Fruit fly (Drosophila melanogaster) whole organism: Measurements from ENCODE around the gene CG6409.
A peak's percentile ranks its signal among the peaks of the same experiment; 100 is the strongest.

Experiments used
- CG8478 ChIP-seq: fragments of >200 bp; optimal IDR thresholded peaks from 2 replicates; lab custom pipeline; 2018; ENCODE audit warnings: inconsistent platforms
- Dll ChIP-seq: fragments of >200 bp; optimal IDR thresholded peaks from 2 replicates; lab custom pipeline; 2017
- EcR ChIP-seq, 2 experiments: fragments of >200 bp; optimal IDR thresholded peaks; 2 replicates each; lab custom pipeline; 2017; ENCODE audit warnings: missing biosample characterization in 2 of 2, missing genetic modification characterization in 2 of 2, missing genetic modification reagents in 2 of 2
- pan ChIP-seq: fragments of >200 bp; optimal IDR thresholded peaks from 2 replicates; lab custom pipeline; 2017
- psq ChIP-seq: fragments of >200 bp; optimal IDR thresholded peaks from 2 replicates; lab custom pipeline; 2017
- usp ChIP-seq: fragments of >200 bp; optimal IDR thresholded peaks from 2 replicates; lab custom pipeline; 2017; ENCODE audit warnings: missing biosample characterization, missing genetic modification characterization, mixed read lengths

Gene CG6409

DNA sequence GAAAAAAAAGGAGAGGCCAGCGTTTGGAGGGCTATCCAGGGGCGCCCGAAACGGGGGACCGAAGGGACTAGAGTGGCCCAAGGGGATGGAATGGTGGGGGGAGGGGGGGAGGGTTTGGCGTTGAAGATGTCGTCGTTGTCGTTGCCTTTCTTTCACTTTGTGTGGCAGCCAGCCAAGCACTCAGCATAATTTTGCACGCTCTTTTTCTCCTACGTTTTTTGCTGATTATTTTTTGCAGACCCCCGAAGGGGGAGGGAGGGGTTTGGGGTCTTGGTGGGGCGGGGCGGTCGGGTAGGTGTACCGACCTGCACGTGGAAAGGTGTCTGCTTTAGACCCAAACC is 29.1 kb downstream of the CG6409 start:
- peak in 1 of 2 experiments; percentile 19 for TF ChIP-seq EcR (GFP tag; optimal IDR thresholded peaks at IDR 0.05; lab: Kevin White, UChicago)
- TF ChIP-seq pan (lab: Kevin White, UChicago): no peak

DNA sequence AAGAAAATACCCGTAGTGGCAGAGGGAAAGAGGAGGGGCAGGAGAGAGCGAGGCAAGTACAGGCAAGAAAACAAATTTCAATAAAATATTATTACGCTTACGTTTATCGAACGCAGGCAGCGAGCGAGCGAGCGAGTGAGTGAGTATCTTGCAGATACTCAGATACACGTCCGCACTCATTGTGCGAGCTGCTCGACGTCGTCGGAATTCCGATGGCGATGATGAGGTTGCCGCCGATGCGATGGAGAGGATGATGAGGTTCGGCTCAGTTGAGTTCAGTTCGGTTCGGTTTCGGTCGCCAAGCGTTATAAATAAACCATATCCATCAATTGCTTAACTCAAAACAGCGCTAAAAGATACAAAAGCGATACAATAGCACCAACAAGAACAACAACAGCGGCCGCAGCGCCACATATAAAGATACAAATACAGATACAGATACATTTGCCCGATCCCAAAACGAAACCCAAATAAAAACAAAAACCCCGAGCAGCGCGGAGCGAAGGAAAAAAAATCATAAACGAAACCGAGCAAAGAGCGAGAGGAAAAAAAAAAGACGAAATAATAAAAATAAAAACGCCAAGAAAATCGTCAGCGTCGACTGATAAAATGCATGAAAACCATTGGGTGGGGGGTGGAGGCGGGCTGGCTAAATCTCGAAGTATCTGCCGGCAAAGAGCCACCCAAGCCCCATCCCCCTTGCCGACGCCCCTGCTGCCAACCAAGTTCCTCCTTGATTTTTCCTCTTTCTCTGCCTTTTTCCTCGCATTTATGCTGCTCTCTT is 29.6 kb downstream of the CG6409 start:
- no peak for TF ChIP-seq CG8478 (lab: Kevin White, UChicago)
- no peak for TF ChIP-seq psq
- no peak for TF ChIP-seq pan (lab: Kevin White, UChicago)
- TF ChIP-seq EcR (GFP tag; optimal IDR thresholded peaks at IDR 0.05; lab: Kevin White, UChicago): peak in 1 of 2 experiments; percentile 22
- TF ChIP-seq usp (GFP tag; lab: Kevin White, UChicago): no peak
- TF ChIP-seq Dll (lab: Kevin White, UChicago): no peak

DNA sequence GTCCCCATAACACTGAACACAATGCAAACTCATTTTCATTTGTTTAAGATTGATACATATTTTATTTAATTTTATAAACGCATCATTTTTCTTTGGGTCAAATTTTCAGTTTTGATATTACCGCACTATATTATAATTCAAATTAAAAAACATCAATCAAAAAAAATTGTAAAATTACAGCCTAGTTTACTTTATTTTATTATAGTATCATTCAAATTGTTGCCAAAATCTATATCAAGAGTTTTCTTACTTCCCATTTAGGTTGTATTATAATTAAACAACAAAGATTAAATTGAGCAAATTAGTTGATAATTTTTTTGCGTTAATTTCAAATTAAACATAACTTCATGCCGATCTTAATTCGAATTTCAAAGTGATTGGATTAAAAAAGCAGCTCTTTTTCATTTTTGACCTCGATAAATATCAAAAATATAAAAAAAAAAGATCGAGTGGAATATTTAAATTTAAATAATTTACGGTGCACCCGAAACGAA is 30.3 kb downstream of the CG6409 start:
- TF ChIP-seq EcR (GFP tag; optimal IDR thresholded peaks at IDR 0.05; lab: Kevin White, UChicago) (no peak), CG8478 (lab: Kevin White, UChicago) (no peak), psq (no peak), pan (lab: Kevin White, UChicago) (no peak), usp (GFP tag; lab: Kevin White, UChicago) (no peak), Dll (lab: Kevin White, UChicago) (no peak)

DNA sequence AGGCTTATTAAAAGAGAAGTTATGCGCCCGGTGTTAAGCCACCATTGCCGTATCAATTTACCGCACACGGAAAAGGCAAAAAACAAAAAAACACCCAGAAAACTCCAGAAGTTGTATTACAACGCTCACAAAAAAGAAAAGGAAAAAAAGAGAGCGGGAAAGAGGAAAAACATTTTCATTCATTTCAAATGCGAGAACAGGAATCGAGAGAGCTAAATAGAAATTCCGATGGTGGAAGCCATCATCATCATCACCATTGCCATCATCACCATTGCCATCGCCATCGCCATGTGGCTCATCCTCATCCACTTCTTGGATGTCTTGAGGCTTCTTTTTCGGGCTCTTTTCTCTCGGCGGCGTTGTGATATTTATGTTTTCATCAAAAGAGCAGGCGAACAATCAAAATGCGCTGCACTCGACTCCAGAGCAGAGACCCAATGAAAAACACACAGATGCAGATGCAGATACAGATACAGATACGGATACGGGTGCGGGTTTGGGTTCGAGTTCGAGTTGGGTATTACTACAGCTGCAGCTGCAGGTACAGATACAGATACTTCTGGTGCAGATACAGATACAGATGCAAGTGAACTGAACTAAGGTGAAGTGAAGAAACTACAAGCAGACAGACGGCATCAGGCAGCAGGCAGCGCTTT is 31.0 kb downstream of the CG6409 start:
- TF ChIP-seq EcR (GFP tag; optimal IDR thresholded peaks at IDR 0.05; lab: Kevin White, UChicago): peak in 1 of 2 experiments; percentile 63
- no peak for TF ChIP-seq CG8478 (lab: Kevin White, UChicago)

DNA sequence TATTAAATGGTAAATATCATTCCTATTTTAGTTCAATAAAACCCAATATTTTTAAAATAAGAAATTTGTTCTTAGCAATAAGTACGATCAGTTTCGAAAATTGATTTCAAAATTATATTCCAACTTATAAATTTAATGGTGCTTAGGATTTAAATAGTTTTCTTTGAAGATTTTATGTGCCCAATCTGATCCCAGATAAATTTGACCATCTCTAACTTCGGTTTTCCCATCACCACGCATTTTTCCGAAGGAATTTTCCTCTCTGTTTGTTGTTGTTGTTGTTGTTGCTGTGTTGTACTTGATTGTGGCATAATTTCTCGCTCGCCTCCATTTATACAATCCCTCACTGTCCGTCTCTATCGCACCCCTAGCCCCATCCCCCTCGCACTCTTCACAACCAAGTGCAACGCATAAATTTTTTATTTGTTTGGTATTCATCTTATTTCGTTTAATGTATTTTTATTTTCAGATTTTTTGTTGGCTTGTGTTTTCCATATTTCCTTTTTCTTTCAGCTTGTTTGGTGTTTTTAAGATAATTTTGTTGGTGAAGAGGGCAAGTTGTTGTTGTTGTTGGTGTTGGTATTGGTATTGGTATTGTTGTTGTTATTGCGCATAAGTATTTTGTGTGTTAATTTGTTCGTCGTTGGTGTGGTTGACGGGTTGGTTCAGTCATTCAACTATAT is 32.4 kb downstream of the CG6409 start:
- TF ChIP-seq psq: no peak
- no peak for TF ChIP-seq EcR (GFP tag; optimal IDR thresholded peaks at IDR 0.05; lab: Kevin White, UChicago)
- TF ChIP-seq CG8478 (lab: Kevin White, UChicago): no peak
- TF ChIP-seq Dll (lab: Kevin White, UChicago): no peak
- no peak for TF ChIP-seq usp (GFP tag; lab: Kevin White, UChicago)
- no peak for TF ChIP-seq pan (lab: Kevin White, UChicago)

DNA sequence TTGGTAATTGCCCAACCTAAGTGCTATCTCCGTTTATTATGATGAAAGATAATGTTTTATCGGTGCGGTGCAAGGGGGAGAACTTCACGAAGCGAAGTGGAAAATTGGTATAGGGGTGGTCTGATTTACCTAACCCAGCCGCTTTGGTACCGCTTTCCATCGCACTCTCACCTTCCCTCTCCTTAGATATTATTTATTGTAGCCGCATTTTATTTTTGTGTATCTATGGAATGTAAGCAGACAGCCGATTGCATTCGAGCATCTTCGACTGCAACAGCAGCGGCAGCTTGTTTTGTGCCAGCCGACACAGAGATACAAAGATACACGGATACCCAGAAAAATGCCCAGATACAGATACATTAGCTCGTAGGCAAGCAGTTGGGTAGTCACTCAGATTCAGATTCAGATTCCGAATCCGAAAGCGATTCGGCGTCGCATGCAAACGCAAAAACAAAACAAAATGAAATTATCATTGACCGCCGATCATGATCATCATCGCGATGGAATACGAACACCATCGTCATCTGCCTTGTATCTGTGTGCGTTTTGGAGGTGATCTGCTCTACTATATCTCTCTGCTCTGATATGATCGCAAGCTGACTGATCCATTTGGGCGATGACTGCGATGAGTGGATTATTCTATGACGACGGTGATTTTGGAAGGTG is 33.3 kb downstream of the CG6409 start:
- TF ChIP-seq Dll (lab: Kevin White, UChicago) (no peak), usp (GFP tag; lab: Kevin White, UChicago) (no peak), psq (no peak), pan (lab: Kevin White, UChicago) (no peak), EcR (GFP tag; optimal IDR thresholded peaks at IDR 0.05; lab: Kevin White, UChicago) (no peak), CG8478 (lab: Kevin White, UChicago) (no peak)

DNA sequence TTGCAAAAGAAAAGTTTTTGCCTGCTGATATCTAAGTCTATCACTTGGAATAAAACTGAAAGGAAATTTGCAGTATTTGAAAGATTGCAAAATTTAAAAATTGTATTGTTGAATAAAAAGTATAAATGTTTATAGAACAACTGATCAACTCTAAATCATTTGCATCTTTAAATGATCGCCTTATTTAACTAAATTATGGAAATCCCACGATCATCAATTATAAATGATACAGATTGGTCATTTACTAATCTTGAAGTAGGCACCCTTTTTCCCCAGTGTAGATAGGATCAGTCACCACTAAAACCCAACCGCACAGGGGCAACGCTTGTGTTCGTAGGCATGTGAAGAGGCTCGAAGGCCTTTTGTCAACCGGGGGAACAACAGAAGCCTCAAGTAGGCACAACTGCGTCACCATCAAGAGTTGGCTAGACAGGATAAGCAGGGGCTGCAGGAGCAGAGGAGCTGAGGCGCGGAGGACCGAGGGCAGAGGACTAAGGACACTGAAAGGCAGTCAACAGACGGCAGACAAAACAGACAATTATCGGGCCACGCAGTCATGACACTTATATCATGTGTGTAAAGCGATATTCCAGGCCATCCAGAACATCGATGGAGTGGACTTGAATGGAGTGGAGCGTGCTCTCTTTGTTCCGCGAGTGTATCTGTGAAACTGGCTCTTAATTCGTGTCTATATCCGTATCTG is 34.2 kb downstream of the CG6409 start:
- no peak for TF ChIP-seq usp (GFP tag; lab: Kevin White, UChicago)
- TF ChIP-seq pan (lab: Kevin White, UChicago): peak; percentile 26
- no peak for TF ChIP-seq CG8478 (lab: Kevin White, UChicago)
- no peak for TF ChIP-seq EcR (GFP tag; optimal IDR thresholded peaks at IDR 0.05; lab: Kevin White, UChicago)

DNA sequence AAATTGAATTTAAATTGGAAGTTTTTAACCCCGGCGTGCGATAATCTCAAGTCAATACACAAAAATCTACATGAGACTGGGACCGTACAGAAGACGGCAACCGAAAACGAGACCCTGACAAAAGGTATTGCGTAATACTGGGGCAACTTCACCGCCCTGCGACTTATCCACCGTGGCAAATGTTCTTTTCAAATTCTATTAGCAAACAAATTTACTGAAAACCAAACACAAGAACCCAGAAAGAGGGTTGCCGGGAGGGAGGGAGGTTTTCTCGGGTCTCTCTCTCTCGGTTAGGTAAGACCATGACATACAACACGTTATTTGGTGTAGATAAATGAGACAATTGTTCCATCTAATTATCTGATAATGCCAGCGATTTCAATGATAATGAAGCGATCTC is 36.4 kb downstream of the CG6409 start:
- no peak for TF ChIP-seq EcR (GFP tag; optimal IDR thresholded peaks at IDR 0.05; lab: Kevin White, UChicago)
- no peak for TF ChIP-seq Dll (lab: Kevin White, UChicago)

DNA sequence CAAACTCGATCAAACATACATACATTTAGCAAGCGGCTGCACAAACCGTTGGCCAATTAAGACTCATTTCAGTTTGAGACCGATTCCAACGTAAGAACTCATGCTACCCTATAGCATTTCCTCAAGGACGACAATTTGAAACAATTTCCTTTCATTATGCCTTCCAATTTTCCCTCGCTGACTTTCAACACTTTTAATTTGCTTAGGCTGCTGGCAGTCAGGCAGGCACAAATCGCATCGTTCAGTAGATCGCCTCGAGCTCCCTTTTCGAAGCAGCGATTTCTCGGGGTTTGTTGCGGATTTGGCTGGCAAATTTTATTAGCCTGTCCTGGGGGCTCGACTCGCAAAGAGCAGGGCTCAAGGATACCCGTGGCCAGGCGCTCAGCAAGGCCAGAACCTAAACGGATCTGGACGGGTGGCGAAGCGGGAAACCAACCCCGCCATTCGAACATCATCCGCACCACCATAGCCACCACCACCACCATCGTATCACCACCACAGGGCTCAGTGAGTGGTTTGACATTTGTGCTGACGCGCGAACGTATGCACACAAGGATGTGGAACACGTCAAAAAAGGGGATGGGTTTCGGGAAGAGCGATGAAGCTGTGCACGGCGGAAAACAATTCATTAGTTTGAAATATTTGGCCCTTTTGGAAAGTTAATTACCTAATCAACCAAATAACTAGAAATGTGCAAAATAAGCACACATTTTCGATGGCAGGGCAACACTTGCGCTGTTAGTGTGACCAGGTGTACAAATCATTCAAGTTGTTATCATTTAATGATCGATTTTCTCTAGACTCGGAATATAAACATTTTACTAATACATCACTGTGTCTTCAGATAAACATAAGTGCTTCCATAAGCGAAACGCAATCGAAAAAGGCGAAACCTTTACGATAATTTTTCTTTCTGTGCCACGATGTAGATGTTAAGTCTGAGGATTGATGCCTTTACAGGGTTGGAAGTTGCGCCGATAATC is 37.3 kb downstream of the CG6409 start:
- no peak for TF ChIP-seq pan (lab: Kevin White, UChicago)
- no peak for TF ChIP-seq Dll (lab: Kevin White, UChicago)
- TF ChIP-seq EcR (GFP tag; optimal IDR thresholded peaks at IDR 0.05; lab: Kevin White, UChicago): no peak
- TF ChIP-seq CG8478 (lab: Kevin White, UChicago): no peak
- no peak for TF ChIP-seq psq
- no peak for TF ChIP-seq usp (GFP tag; lab: Kevin White, UChicago)

DNA sequence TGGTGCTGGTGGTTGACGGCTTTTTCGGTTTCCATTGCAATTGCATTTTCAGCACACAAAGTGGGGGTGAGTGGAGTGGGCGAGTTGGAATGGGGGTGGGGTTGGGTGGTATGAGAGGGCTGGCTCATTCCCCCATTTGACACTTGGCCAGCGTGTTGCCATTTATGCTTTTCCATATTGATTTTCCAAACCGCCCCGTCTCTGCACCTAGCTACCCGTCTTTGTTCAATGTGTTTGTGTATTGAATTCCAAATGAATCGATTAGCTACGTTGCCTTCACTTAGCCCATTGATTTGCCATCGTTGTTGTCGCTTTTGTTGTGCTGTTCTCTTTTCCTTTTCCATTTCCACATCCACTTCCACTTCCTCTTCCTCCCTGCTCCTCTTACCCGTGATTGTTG is 38.5 kb downstream of the CG6409 start:
- TF ChIP-seq Dll (lab: Kevin White, UChicago) (no peak), CG8478 (lab: Kevin White, UChicago) (no peak), usp (GFP tag; lab: Kevin White, UChicago) (no peak), pan (lab: Kevin White, UChicago) (no peak), EcR (GFP tag; optimal IDR thresholded peaks at IDR 0.05; lab: Kevin White, UChicago) (no peak), psq (no peak)
